Fruit fly (Drosophila melanogaster) whole organism, embryonic: ENCODE data around the gene Amun.

Experiments
- Aef1 ChIP-seq: fragments of 200-800 bp; sonication (Bioruptor generic); IDR thresholded peaks from 3 replicates; pipeline ENCODE4 v1.3.6; 2022; ENCODE audit warnings: missing biosample characterization, missing genetic modification characterization
- Awh ChIP-seq: fragments of 200-800 bp; sonication (Bioruptor generic); IDR thresholded peaks from 2 replicates; pipeline ENCODE4, ENCODE4 v1.3.6; 2022; ENCODE audit warnings: missing biosample characterization, missing genetic modification characterization
- B-H1 ChIP-seq: fragments of 200-800 bp; sonication (Bioruptor generic); IDR thresholded peaks from 3 replicates; pipeline ENCODE4 v1.3.6; 2022; ENCODE audit warnings: missing biosample characterization, missing genetic modification characterization
- BEAF-32 ChIP-seq: fragments of 200-800 bp; sonication (Bioruptor generic); optimal IDR thresholded peaks from 3 replicates; lab custom pipeline; 2017; ENCODE audit warnings: missing biosample characterization, missing genetic modification characterization, mild to moderate bottlenecking, moderate library complexity, missing genetic modification reagents
- CG15514 ChIP-seq: fragments of 200-800 bp; sonication (Bioruptor generic); optimal IDR thresholded peaks from 3 replicates; lab custom pipeline; 2017; ENCODE audit warnings: missing biosample characterization, missing genetic modification characterization, mild to moderate bottlenecking, moderate library complexity, missing genetic modification reagents
- CG16815 ChIP-seq: fragments of 200-800 bp; sonication (Bioruptor generic); optimal IDR thresholded peaks from 3 replicates; lab custom pipeline; 2017; ENCODE audit warnings: missing biosample characterization, mild to moderate bottlenecking, missing genetic modification characterization
- CG17328 ChIP-seq: fragments of 200-800 bp; sonication (Bioruptor generic); IDR thresholded peaks from 2 replicates; pipeline ENCODE4 v1.3.6; 2022; ENCODE audit warnings: missing biosample characterization, missing genetic modification characterization
- CG17361 ChIP-seq: fragments of 200-800 bp; sonication (Bioruptor generic); IDR thresholded peaks from 3 replicates; pipeline ENCODE4 v1.3.6; 2022; ENCODE audit warnings: missing biosample characterization, missing genetic modification characterization
- CG18599 ChIP-seq: fragments of 200-800 bp; sonication (Bioruptor generic); optimal IDR thresholded peaks from 3 replicates; lab custom pipeline; 2017; ENCODE audit warnings: missing biosample characterization, missing genetic modification characterization, mild to moderate bottlenecking, moderate library complexity, missing genetic modification reagents
- CG18619 ChIP-seq: fragments of 200-800 bp; sonication (Bioruptor generic); optimal IDR thresholded peaks from 3 replicates; lab custom pipeline; 2017; ENCODE audit warnings: missing biosample characterization, mild to moderate bottlenecking, missing genetic modification characterization
- CG2889 ChIP-seq: fragments of 200-800 bp; sonication (Bioruptor generic); IDR thresholded peaks from 3 replicates; pipeline ENCODE4 v1.3.6; 2022; ENCODE audit warnings: missing biosample characterization, missing genetic modification characterization
- CG30020 ChIP-seq: fragments of 200-800 bp; optimal IDR thresholded peaks from 2 replicates; lab custom pipeline; 2019; ENCODE audit warnings: missing biosample characterization, mild to moderate bottlenecking, missing genetic modification characterization, moderate library complexity
- CG31365 ChIP-seq: fragments of 200-800 bp; sonication (Bioruptor generic); optimal IDR thresholded peaks from 2 replicates; lab custom pipeline; 2018; ENCODE audit warnings: missing biosample characterization, mild to moderate bottlenecking, missing genetic modification characterization
- CG32532 ChIP-seq: fragments of 200-800 bp; sonication (Bioruptor generic); IDR thresholded peaks from 2 replicates; pipeline ENCODE4 v1.3.6; 2022; ENCODE audit warnings: missing biosample characterization, missing genetic modification characterization
- CG4617 ChIP-seq: fragments of 200-800 bp; sonication (Bioruptor generic); optimal IDR thresholded peaks from 3 replicates; lab custom pipeline; 2016; ENCODE audit warnings: missing biosample characterization, missing genetic modification characterization, borderline replicate concordance
- CG7745 ChIP-seq: fragments of 200-800 bp; sonication (Bioruptor generic); optimal IDR thresholded peaks from 2 replicates; lab custom pipeline; 2018; ENCODE audit warnings: missing biosample characterization, mild to moderate bottlenecking, missing genetic modification characterization, moderate library complexity
- CG8281 ChIP-seq: fragments of 200-800 bp; sonication (Bioruptor generic); optimal IDR thresholded peaks from 2 replicates; lab custom pipeline; 2018; ENCODE audit warnings: missing biosample characterization, mild to moderate bottlenecking, missing genetic modification characterization, moderate library complexity
- CG8359 ChIP-seq: fragments of 200-800 bp; sonication (Bioruptor generic); optimal IDR thresholded peaks from 2 replicates; lab custom pipeline; 2017; ENCODE audit warnings: missing biosample characterization, mild to moderate bottlenecking, missing genetic modification characterization, borderline replicate concordance
- CG9609 ChIP-seq: fragments of 200-800 bp; sonication (Bioruptor generic); optimal IDR thresholded peaks from 3 replicates; lab custom pipeline; 2016; ENCODE audit warnings: missing biosample characterization, missing genetic modification characterization
- CoRest ChIP-seq: fragments of 200-800 bp; sonication (Bioruptor generic); optimal IDR thresholded peaks from 3 replicates; lab custom pipeline; 2018; ENCODE audit warnings: missing biosample characterization, mild to moderate bottlenecking, missing genetic modification characterization, moderate library complexity
- Eip74EF ChIP-seq, 2 experiments: fragments of 200-800 bp in 1 of 2; fragments of >200 bp in 1 of 2; sonication (Bioruptor generic) in 1 of 2; optimal IDR thresholded peaks; 2 replicates each; lab custom pipeline; 2017 to 2019; ENCODE audit warnings: missing biosample characterization in 2 of 2, missing genetic modification characterization in 2 of 2, mild to moderate bottlenecking in 1 of 2, moderate library complexity in 1 of 2
- Fer1 ChIP-seq: fragments of 200-800 bp; sonication (Bioruptor generic); optimal IDR thresholded peaks from 2 replicates; lab custom pipeline; 2017; ENCODE audit warnings: missing biosample characterization, mild to moderate bottlenecking, missing genetic modification characterization
- HLH3B ChIP-seq: fragments of 200-800 bp; sonication (Bioruptor generic); IDR thresholded peaks from 2 replicates; pipeline ENCODE4 v1.3.6; 2022; ENCODE audit warnings: missing biosample characterization, missing genetic modification characterization
- Meics ChIP-seq: fragments of 200-800 bp; sonication (Bioruptor generic); optimal IDR thresholded peaks from 2 replicates; lab custom pipeline; 2017; ENCODE audit warnings: missing biosample characterization, mild to moderate bottlenecking, missing genetic modification characterization
- NFAT ChIP-seq: fragments of 200-800 bp; sonication (Bioruptor generic); IDR thresholded peaks from 2 replicates; pipeline ENCODE4 v1.3.6; 2022; ENCODE audit warnings: missing biosample characterization, missing genetic modification characterization
- PHDP ChIP-seq: fragments of 200-800 bp; sonication (Bioruptor generic); optimal IDR thresholded peaks from 3 replicates; lab custom pipeline; 2018; ENCODE audit warnings: missing biosample characterization, mild to moderate bottlenecking, missing genetic modification characterization, moderate library complexity
- Six4 ChIP-seq: fragments of 200-800 bp; sonication (Bioruptor generic); optimal IDR thresholded peaks from 2 replicates; lab custom pipeline; 2016; ENCODE audit warnings: missing biosample characterization, missing genetic modification characterization
- Sox102F ChIP-seq: fragments of 200-800 bp; sonication (Bioruptor generic); optimal IDR thresholded peaks from 2 replicates; lab custom pipeline; 2018; ENCODE audit warnings: missing biosample characterization, mild to moderate bottlenecking, missing genetic modification characterization, moderate library complexity
- Vsx1 ChIP-seq: fragments of 200-800 bp; sonication (Bioruptor generic); optimal IDR thresholded peaks from 2 replicates; lab custom pipeline; 2017; ENCODE audit warnings: missing biosample characterization, mild to moderate bottlenecking, missing genetic modification characterization, missing genetic modification reagents
- ap ChIP-seq: fragments of 200-800 bp; sonication (Bioruptor generic); IDR thresholded peaks from 2 replicates; pipeline ENCODE4 v1.3.6; 2022; ENCODE audit warnings: missing biosample characterization, missing genetic modification characterization
- dimm ChIP-seq: fragments of 200-800 bp; sonication (Bioruptor generic); IDR thresholded peaks from 2 replicates; pipeline ENCODE4 v1.3.6; 2022; ENCODE audit warnings: missing biosample characterization, missing genetic modification characterization
- ftz-f1 ChIP-seq: fragments of 200-800 bp; sonication (Bioruptor generic); optimal IDR thresholded peaks from 2 replicates; lab custom pipeline; 2016; ENCODE audit warnings: missing biosample characterization, missing genetic modification characterization
- gcm ChIP-seq: fragments of 200-800 bp; sonication (Bioruptor generic); optimal IDR thresholded peaks from 2 replicates; lab custom pipeline; 2019; ENCODE audit warnings: missing biosample characterization, mild to moderate bottlenecking, missing genetic modification characterization, moderate library complexity
- gcm2 ChIP-seq: fragments of 200-800 bp; sonication (Bioruptor generic); optimal IDR thresholded peaks from 2 replicates; lab custom pipeline; 2016; ENCODE audit warnings: missing biosample characterization, missing genetic modification characterization
- jumu ChIP-seq: fragments of 200-800 bp; sonication (Bioruptor generic); optimal IDR thresholded peaks from 3 replicates; lab custom pipeline; 2016; ENCODE audit warnings: missing biosample characterization, missing genetic modification characterization
- kah ChIP-seq: fragments of 200-800 bp; sonication (Bioruptor generic); optimal IDR thresholded peaks from 2 replicates; lab custom pipeline; 2018; ENCODE audit warnings: missing biosample characterization, mild to moderate bottlenecking, missing genetic modification characterization
- lov ChIP-seq, 2 experiments: fragments of 200-800 bp in 1 of 2; fragments of >200 bp in 1 of 2; sonication (Bioruptor generic) in 1 of 2; IDR thresholded peaks in 1 of 2; optimal IDR thresholded peaks in 1 of 2; 2 replicates in 1 of 2; 3 replicates in 1 of 2; pipeline versions ENCODE4 v1.3.6 to Lab custom; 2017 to 2022; ENCODE audit warnings: missing biosample characterization in 1 of 2, missing genetic modification characterization in 1 of 2
- otp ChIP-seq: fragments of 200-800 bp; sonication (Bioruptor generic); IDR thresholded peaks from 3 replicates; pipeline ENCODE4, ENCODE4 v1.3.6; 2022; ENCODE audit warnings: missing biosample characterization, missing genetic modification characterization
- peb ChIP-seq: fragments of 200-800 bp; sonication (Bioruptor generic); IDR thresholded peaks from 2 replicates; pipeline ENCODE4 v1.3.6; 2022; ENCODE audit warnings: missing biosample characterization, missing genetic modification characterization
- psq ChIP-seq: fragments of 200-800 bp; sonication (Bioruptor generic); optimal IDR thresholded peaks from 2 replicates; lab custom pipeline; 2017; ENCODE audit warnings: missing biosample characterization, missing genetic modification characterization
- pum ChIP-seq: fragments of 200-800 bp; sonication (Bioruptor generic); optimal IDR thresholded peaks from 2 replicates; lab custom pipeline; 2016; ENCODE audit warnings: missing biosample characterization, missing genetic modification characterization
- row ChIP-seq: fragments of 200-800 bp; sonication (Bioruptor generic); IDR thresholded peaks from 3 replicates; pipeline ENCODE4 v1.3.6; 2022; ENCODE audit warnings: missing biosample characterization, missing genetic modification characterization
- stwl ChIP-seq: fragments of 200-800 bp; sonication (Bioruptor generic); optimal IDR thresholded peaks from 3 replicates; lab custom pipeline; 2018; ENCODE audit warnings: missing biosample characterization, mild to moderate bottlenecking, missing genetic modification characterization, moderate library complexity
- tap ChIP-seq: fragments of 200-800 bp; optimal IDR thresholded peaks from 3 replicates; lab custom pipeline; 2019; ENCODE audit warnings: missing biosample characterization, mild to moderate bottlenecking, missing genetic modification characterization, moderate library complexity
- tx ChIP-seq: fragments of 200-800 bp; sonication (Bioruptor generic); optimal IDR thresholded peaks from 2 replicates; lab custom pipeline; 2016; ENCODE audit warnings: missing biosample characterization, missing genetic modification characterization
- vnd ChIP-seq: fragments of 200-800 bp; sonication (Bioruptor generic); IDR thresholded peaks from 3 replicates; pipeline ENCODE4 v1.3.6; 2022; ENCODE audit warnings: missing biosample characterization, missing genetic modification characterization; ENCODE audit not compliant: partially characterized antibody
- zen ChIP-seq: fragments of 200-800 bp; sonication (Bioruptor generic); optimal IDR thresholded peaks from 3 replicates; lab custom pipeline; 2018; ENCODE audit warnings: missing biosample characterization, mild to moderate bottlenecking, missing genetic modification characterization, moderate library complexity

Gene Amun

dm6 chrX:11709799-11710720 lies 5.3 kb downstream of the Amun start, which contains the start of gene FucT6 (continued):
- no peak for TF ChIP-seq CG31365
- TF ChIP-seq pum (GFP tag; lab: Kevin White, UChicago), result no peak
- TF ChIP-seq ap (GFP tag; lab: Robert Waterston, UW), result no peak
- TF ChIP-seq CG17361 (GFP tag; lab: Robert Waterston, UW), result no peak; the same call in 2 of the 3 replicates
- no peak for TF ChIP-seq Sox102F (GFP tag; lab: Kevin White, UChicago)
- peak; percentile 89 for TF ChIP-seq BEAF-32 (GFP tag; lab: Kevin White, UChicago)
- TF ChIP-seq CG15514 (GFP tag; lab: Kevin White, UChicago), result peak; percentile 98
- no peak for TF ChIP-seq Awh (GFP tag; lab: Robert Waterston, UW)
- TF ChIP-seq CG8359 (GFP tag; lab: Kevin White, UChicago), result no peak
- no peak for TF ChIP-seq CG7745
- no peak for TF ChIP-seq otp (GFP tag; lab: Robert Waterston, UW)
- peak; percentile 81 for TF ChIP-seq vnd (GFP tag; lab: Robert Waterston, UW)
- TF ChIP-seq B-H1, result no peak; the same call in 2 of the 3 replicates
- TF ChIP-seq stwl (tag; lab: Kevin White, UChicago), result peak; percentile 70
- TF ChIP-seq PHDP (tag; lab: Kevin White, UChicago), result peak; percentile 17
- no peak for TF ChIP-seq jumu (GFP tag; lab: Kevin White, UChicago)
- no peak for TF ChIP-seq NFAT (GFP tag; lab: Robert Waterston, UW)
- TF ChIP-seq CG16815 (GFP tag; lab: Kevin White, UChicago), result no peak
- TF ChIP-seq tap (tag; lab: Kevin White, UChicago), result peak; percentile 47
- no peak for TF ChIP-seq ftz-f1 (GFP tag; lab: Kevin White, UChicago)
- no peak for TF ChIP-seq psq
- TF ChIP-seq CG8281 (tag; lab: Kevin White, UChicago), result no peak
- peak; percentile 20 for TF ChIP-seq CG30020 (tag; lab: Kevin White, UChicago)
- peak; percentile 46 for TF ChIP-seq CG18599
- no peak for TF ChIP-seq CG2889 (GFP tag; lab: Robert Waterston, UW)
- no peak for TF ChIP-seq gcm2 (GFP tag; lab: Kevin White, UChicago)
- peak; percentile 79 for TF ChIP-seq CG4617 (GFP tag; lab: Kevin White, UChicago)
- peak; percentile 18 for TF ChIP-seq Meics (GFP tag; lab: Kevin White, UChicago)
- no peak for TF ChIP-seq Vsx1 (GFP tag; lab: Kevin White, UChicago)
- TF ChIP-seq kah (GFP tag; lab: Kevin White, UChicago), result no peak
- TF ChIP-seq Aef1 (GFP tag; lab: Robert Waterston, UW), result no peak
- TF ChIP-seq lov (optimal IDR thresholded peaks at IDR 0.05; lab: Kevin White, UChicago), result no peak
- TF ChIP-seq lov (GFP tag; IDR thresholded peaks at IDR 0.05; lab: Robert Waterston, UW), result no peak
- no peak for TF ChIP-seq peb (GFP tag; lab: Robert Waterston, UW)
- TF ChIP-seq CG18619 (GFP tag; lab: Kevin White, UChicago), result no peak
- peak; percentile 58 for TF ChIP-seq CoRest (tag; lab: Kevin White, UChicago)
- TF ChIP-seq HLH3B (GFP tag; lab: Robert Waterston, UW), result no peak
- peak; percentile 21 for TF ChIP-seq zen
- no peak for TF ChIP-seq Fer1 (GFP tag; lab: Kevin White, UChicago)
- TF ChIP-seq gcm (GFP tag; lab: Kevin White, UChicago), result peak; percentile 61
- TF ChIP-seq row (GFP tag; lab: Robert Waterston, UW), result no peak; the same call in 1 of the 3 replicates
- no peak for TF ChIP-seq CG9609 (GFP tag; lab: Kevin White, UChicago)
- no peak for TF ChIP-seq dimm (GFP tag; lab: Robert Waterston, UW)
- no peak for TF ChIP-seq Six4 (GFP tag; lab: Kevin White, UChicago)
- TF ChIP-seq Eip74EF (GFP tag; optimal IDR thresholded peaks at IDR 0.05; lab: Kevin White, UChicago), result peak in 1 of 2 experiments; percentile 32
- 0 out of 2 replicates have a peak, but pooled peaks have one; percentile 32 for TF ChIP-seq CG17328 (GFP tag; lab: Robert Waterston, UW)
- peak; percentile 52; the same call in 1 of the 2 replicates for TF ChIP-seq CG32532 (GFP tag; lab: Robert Waterston, UW)
- no peak for TF ChIP-seq tx
